Worm (Caenorhabditis elegans): ENCODE measurements around the gene C30G12.4.

Gene C30G12.4

DNA sequence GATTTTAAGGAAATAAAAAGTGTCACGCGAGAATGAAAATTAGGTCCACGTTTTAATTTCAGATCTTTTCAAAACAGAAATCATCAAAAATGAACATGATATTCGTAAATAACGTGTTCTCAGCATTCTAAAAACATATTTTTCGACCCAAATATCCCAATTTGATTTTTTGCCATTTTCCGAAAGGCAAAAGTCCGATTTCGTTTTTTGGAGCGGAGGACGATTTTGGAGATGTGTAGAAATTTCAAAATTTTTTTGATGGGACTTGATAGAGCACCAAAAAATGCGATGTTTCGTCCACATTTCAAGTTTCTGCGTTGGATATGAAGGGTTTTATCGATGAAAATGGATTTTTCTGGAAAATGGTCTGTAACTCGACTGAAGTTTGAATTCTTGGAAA is 31.3 kb upstream of the C30G12.4 start:
- TF ChIP-seq nhr-11 (tag; optimal IDR thresholded peaks at IDR 0.05) (no peak), nhr-23 (tag; optimal IDR thresholded peaks at IDR 0.05) (no peak), gmeb-1 (tag; optimal IDR thresholded peaks at IDR 0.05) (no peak), nhr-21 (tag; optimal IDR thresholded peaks at IDR 0.05) (no peak), nhr-129 (tag; optimal IDR thresholded peaks at IDR 0.05) (no peak), unc-39 (tag; optimal IDR thresholded peaks at IDR 0.05) (no peak), ztf-11 (tag; optimal IDR thresholded peaks at IDR 0.05) (no peak), R02D3.7 (tag; optimal IDR thresholded peaks at IDR 0.05) (no peak), blmp-1 (tag; optimal IDR thresholded peaks at IDR 0.05; ENCODE audit: insufficient read depth) (no peak), F13H6.1 (tag; optimal IDR thresholded peaks at IDR 0.05) (no peak), egl-27 (tag; optimal IDR thresholded peaks at IDR 0.05) (no peak), crh-2 (tag; optimal IDR thresholded peaks at IDR 0.05) (no peak), mbf-1 (tag; optimal IDR thresholded peaks at IDR 0.05) (no peak), C34F6.9 (tag; optimal IDR thresholded peaks at IDR 0.05) (no peak), lin-13 (GFP tag; optimal IDR thresholded peaks at IDR 0.05) (no peak)

DNA sequence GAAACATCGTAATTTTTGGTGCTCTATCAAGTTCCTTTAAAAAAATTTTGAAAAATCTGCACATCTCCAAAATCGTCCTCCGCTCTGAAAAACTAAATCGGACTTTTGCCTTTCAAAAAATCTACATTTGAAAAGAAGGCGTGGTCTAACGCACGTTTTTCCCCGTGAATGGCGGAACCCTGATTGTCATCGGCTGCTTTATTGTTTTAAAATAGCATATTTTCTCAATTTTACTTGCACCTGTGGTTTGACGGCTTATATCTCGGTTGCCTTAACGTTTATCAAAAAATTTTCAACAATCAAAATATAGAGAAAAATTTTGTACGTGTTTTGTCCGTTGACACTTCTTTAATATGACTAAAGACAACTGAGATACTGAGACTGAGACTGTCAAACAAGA is 30.0 kb upstream of the C30G12.4 start:
- no peak for TF ChIP-seq aly-2 (tag; optimal IDR thresholded peaks at IDR 0.05)
- TF ChIP-seq snpc-4 (tag; optimal IDR thresholded peaks at IDR 0.05) = peak; percentile 86

DNA sequence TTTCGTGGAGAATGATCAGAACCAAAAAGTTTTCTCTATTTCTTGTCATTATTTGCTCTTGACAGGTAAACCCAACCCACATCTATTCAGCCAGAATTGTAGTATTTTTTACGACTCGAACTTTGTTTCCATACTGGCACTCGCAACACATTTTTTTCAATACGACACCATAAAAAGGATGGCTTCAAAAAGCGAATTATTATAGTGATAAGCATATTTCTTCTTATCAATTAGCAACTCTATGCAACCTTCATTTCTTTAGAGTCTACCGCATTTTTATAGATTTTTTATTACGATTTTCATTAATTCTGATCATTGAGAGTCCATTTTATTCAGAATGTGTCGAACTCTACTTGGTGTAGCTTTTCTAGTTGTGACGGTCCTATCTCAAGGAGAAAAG is 29.4 kb upstream of the C30G12.4 start, which contains the start of gene ctsa-3.1:
TSS of gene ctsa-3.1 (plus strand) at position 337 of the 400 bp plus-strand sequence.
- TF ChIP-seq nhr-12 (tag; optimal IDR thresholded peaks at IDR 0.05) (no peak), elt-3 (tag; optimal IDR thresholded peaks at IDR 0.05) (no peak), fos-1 (tag; optimal IDR thresholded peaks at IDR 0.05) (peak; percentile 77), peb-1 (tag; optimal IDR thresholded peaks at IDR 0.05) (no peak), sma-3 (GFP tag; optimal IDR thresholded peaks at IDR 0.05) (no peak)

- no peak for TF ChIP-seq lsy-2 (tag; optimal IDR thresholded peaks at IDR 0.05)
- TF ChIP-seq C34F6.9 (tag; optimal IDR thresholded peaks at IDR 0.05) = no peak
- peak; percentile 73 for TF ChIP-seq fos-1 (tag; optimal IDR thresholded peaks at IDR 0.05)
- TF ChIP-seq unc-62 (GFP tag; optimal IDR thresholded peaks at IDR 0.05) = no peak
Observed at ce11 chrII:7233274-7233673, 28.7 kb upstream of the C30G12.4 start.

ce11 chrII:7236937-7237336 is 25.0 kb upstream of the C30G12.4 start:
- TF ChIP-seq skn-1 (tag; optimal IDR thresholded peaks at IDR 0.05) = no peak
- TF ChIP-seq nhr-11 (tag; optimal IDR thresholded peaks at IDR 0.05) = no peak
- TF ChIP-seq fos-1 (tag; optimal IDR thresholded peaks at IDR 0.05) = peak; percentile 32

DNA sequence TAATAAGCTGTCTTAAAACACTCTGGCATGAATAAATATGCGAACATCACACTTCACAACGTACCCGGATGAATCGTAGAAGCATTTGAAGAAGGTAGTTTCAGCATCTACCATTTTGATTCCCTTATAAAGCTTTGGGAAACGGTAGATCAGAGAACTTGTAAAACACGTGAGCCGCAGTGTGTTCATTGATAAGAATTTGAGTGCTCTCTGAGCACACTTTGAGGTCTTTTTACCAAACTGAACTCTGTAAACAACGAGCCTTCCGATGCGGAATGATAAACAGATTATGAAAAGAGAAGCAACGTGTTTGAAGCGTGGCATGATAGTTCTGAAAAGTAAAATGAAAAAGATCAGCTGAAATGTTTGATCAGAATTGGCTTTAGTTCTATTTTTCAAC is 23.7 kb upstream of the C30G12.4 start, which contains the start of gene aqp-1:
TSS of gene aqp-1 (minus strand) at position 102 of the 400 bp plus-strand sequence.
- TF ChIP-seq ZK546.5 (tag; optimal IDR thresholded peaks at IDR 0.05) (no peak), F13H6.1 (tag; optimal IDR thresholded peaks at IDR 0.05) (peak; percentile 24), skn-1 (tag; optimal IDR thresholded peaks at IDR 0.05) (no peak), crh-2 (tag; optimal IDR thresholded peaks at IDR 0.05) (peak; percentile 68), zag-1 (tag; optimal IDR thresholded peaks at IDR 0.05) (no peak), mdl-1 (tag; optimal IDR thresholded peaks at IDR 0.05) (peak in 1 of 2 experiments; percentile 17), nhr-6 (tag; optimal IDR thresholded peaks at IDR 0.05) (no peak), ceh-16 (tag; optimal IDR thresholded peaks at IDR 0.05) (no peak), fos-1 (tag; optimal IDR thresholded peaks at IDR 0.05) (peak; percentile 40), C34F6.9 (tag; optimal IDR thresholded peaks at IDR 0.05) (no peak), Y55F3AM.14 (GFP tag; optimal IDR thresholded peaks at IDR 0.05) (no peak), sma-9 (GFP tag; optimal IDR thresholded peaks at IDR 0.05) (peak; percentile 78), sma-9 (tag; optimal IDR thresholded peaks at IDR 0.05) (no peak), unc-62 (GFP tag; optimal IDR thresholded peaks at IDR 0.05) (no peak), sma-3 (GFP tag; optimal IDR thresholded peaks at IDR 0.05) (peak; percentile 21), elt-3 (tag; optimal IDR thresholded peaks at IDR 0.05) (no peak), unc-55 (GFP tag; optimal IDR thresholded peaks at IDR 0.05) (no peak), elt-1 (tag; optimal IDR thresholded peaks at IDR 0.05) (no peak), lin-39 (tag; optimal IDR thresholded peaks at IDR 0.05) (no peak), gmeb-1 (tag; optimal IDR thresholded peaks at IDR 0.05) (no peak)

All from whole organism, L2 larva.